Worm (Caenorhabditis elegans): ENCODE results near the gene plk-1.

Gene plk-1

ce11 chrIII:8129195-8129594 lies 28.0 kb downstream of the plk-1 start:
- TF ChIP-seq ztf-1 (GFP tag; conservative IDR thresholded peaks at IDR 0.05) (no peak), ceh-82 (tag; optimal IDR thresholded peaks at IDR 0.05) (no peak), nhr-25 (tag; optimal IDR thresholded peaks at IDR 0.05) (peak; percentile 7), sma-3 (GFP tag; optimal IDR thresholded peaks at IDR 0.05) (no peak), nhr-129 (tag; optimal IDR thresholded peaks at IDR 0.05) (no peak), sma-9 (GFP tag; optimal IDR thresholded peaks at IDR 0.05) (no peak), sma-9 (tag; optimal IDR thresholded peaks at IDR 0.05) (no peak)

DNA sequence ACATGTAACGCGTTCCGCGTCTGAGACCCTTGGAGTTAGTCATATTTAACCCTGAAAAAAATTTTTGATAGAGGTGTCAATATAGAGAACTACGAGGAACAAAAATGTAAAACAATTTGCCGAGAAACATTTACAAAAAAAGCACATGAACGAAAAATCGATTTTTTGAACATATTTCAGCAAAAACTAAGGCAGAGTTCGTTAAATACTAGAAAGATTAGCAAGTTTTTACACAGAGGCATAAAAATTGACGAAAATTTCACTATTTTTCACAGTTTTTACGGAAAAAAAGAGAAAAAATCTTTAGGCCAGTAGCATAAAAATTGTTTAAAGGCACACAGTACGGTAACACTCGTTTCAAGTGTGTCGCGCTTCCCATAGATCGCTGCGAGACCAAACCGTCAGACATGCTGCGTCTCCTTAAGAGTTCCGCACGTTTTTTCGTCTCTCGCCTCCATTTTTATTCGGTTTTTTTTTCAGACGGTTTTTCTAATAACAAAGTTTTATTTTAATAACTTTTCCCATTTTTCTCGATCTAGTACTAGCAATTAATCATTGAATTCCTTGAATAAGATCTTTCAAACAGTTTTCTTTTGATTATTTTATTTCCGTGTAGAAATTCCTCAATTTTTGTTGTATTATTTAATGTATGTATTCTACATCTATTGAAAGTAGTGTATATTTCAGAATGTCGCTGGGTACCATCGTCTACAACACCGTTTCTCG lies 29.2 kb downstream of the plk-1 start, which contains the start of the genes rpl-21 and C14B9.10:
Gene rpl-21, minus strand, starts transcription at position 51 of the 726 bp plus-strand sequence.
Gene C14B9.10, plus strand, starts transcription at position 676 of the 726 bp plus-strand sequence.
- TF ChIP-seq ztf-1 (GFP tag; conservative IDR thresholded peaks at IDR 0.05) (no peak), peb-1 (tag; optimal IDR thresholded peaks at IDR 0.05) (no peak), egl-27 (tag; optimal IDR thresholded peaks at IDR 0.05) (no peak), nhr-25 (tag; optimal IDR thresholded peaks at IDR 0.05) (peak; percentile 85), F13H6.1 (tag; optimal IDR thresholded peaks at IDR 0.05) (peak; percentile 71), R02D3.7 (tag; optimal IDR thresholded peaks at IDR 0.05) (peak; percentile 3), ztf-11 (tag; optimal IDR thresholded peaks at IDR 0.05) (no peak), ZK546.5 (tag; optimal IDR thresholded peaks at IDR 0.05) (peak; percentile 63), fos-1 (tag; optimal IDR thresholded peaks at IDR 0.05) (peak; percentile 61), sem-4 (tag; optimal IDR thresholded peaks at IDR 0.05) (peak; percentile 80), nhr-129 (tag; optimal IDR thresholded peaks at IDR 0.05) (peak; percentile 86), lin-13 (GFP tag; optimal IDR thresholded peaks at IDR 0.05) (peak; percentile 80), elt-1 (tag; optimal IDR thresholded peaks at IDR 0.05) (no peak), Y55F3AM.14 (GFP tag; optimal IDR thresholded peaks at IDR 0.05) (no peak), unc-62 (GFP tag; optimal IDR thresholded peaks at IDR 0.05) (no peak), nhr-12 (tag; optimal IDR thresholded peaks at IDR 0.05) (no peak), ceh-16 (tag; optimal IDR thresholded peaks at IDR 0.05) (peak; percentile 19), ceh-82 (tag; optimal IDR thresholded peaks at IDR 0.05) (peak; percentile 49), nhr-23 (tag; optimal IDR thresholded peaks at IDR 0.05) (no peak), aly-2 (tag; optimal IDR thresholded peaks at IDR 0.05) (no peak), nhr-6 (tag; optimal IDR thresholded peaks at IDR 0.05) (no peak), nhr-77 (tag; optimal IDR thresholded peaks at IDR 0.05) (no peak), skn-1 (tag; optimal IDR thresholded peaks at IDR 0.05) (no peak), zag-1 (tag; optimal IDR thresholded peaks at IDR 0.05) (no peak), C34F6.9 (tag; optimal IDR thresholded peaks at IDR 0.05) (peak; percentile 89), lin-11 (tag; optimal IDR thresholded peaks at IDR 0.05) (peak; percentile 60), snpc-4 (tag; optimal IDR thresholded peaks at IDR 0.05) (peak; percentile 49), alr-1 (tag; optimal IDR thresholded peaks at IDR 0.05) (no peak), blmp-1 (tag; optimal IDR thresholded peaks at IDR 0.05; ENCODE audit: insufficient read depth) (peak; percentile 32), mbf-1 (tag; optimal IDR thresholded peaks at IDR 0.05) (no peak), lin-39 (tag; optimal IDR thresholded peaks at IDR 0.05) (no peak), nhr-237 (tag; optimal IDR thresholded peaks at IDR 0.05) (no peak), unc-55 (GFP tag; optimal IDR thresholded peaks at IDR 0.05) (peak; percentile 98), mdl-1 (tag; optimal IDR thresholded peaks at IDR 0.05) (peak; percentile 31 to 39), ztf-4 (tag; optimal IDR thresholded peaks at IDR 0.05) (peak; percentile 61), sma-3 (GFP tag; optimal IDR thresholded peaks at IDR 0.05) (peak; percentile 76), crh-2 (tag; optimal IDR thresholded peaks at IDR 0.05) (peak; percentile 88), elt-3 (tag; optimal IDR thresholded peaks at IDR 0.05) (no peak), unc-39 (tag; optimal IDR thresholded peaks at IDR 0.05) (no peak), dmd-4 (tag; optimal IDR thresholded peaks at IDR 0.05) (no peak), lsy-2 (tag; optimal IDR thresholded peaks at IDR 0.05) (peak; percentile 96 to 99), nhr-11 (tag; optimal IDR thresholded peaks at IDR 0.05) (no peak), sma-9 (GFP tag; optimal IDR thresholded peaks at IDR 0.05) (peak; percentile 88), sma-9 (tag; optimal IDR thresholded peaks at IDR 0.05) (no peak), gmeb-1 (tag; optimal IDR thresholded peaks at IDR 0.05) (peak; percentile 82), nhr-21 (tag; optimal IDR thresholded peaks at IDR 0.05) (peak; percentile 76), nhr-10 (tag; optimal IDR thresholded peaks at IDR 0.05) (no peak), mab-5 (tag; optimal IDR thresholded peaks at IDR 0.05) (peak; percentile 28), ama-1 (optimal IDR thresholded peaks at IDR 0.05) (peak; percentile 45)

Measured in whole organism, L2 larva.